Worm (Caenorhabditis elegans) whole organism, young adult: ENCODE data around the gene ttr-49.

Experiments used
- D2030.7 ChIP-seq: fragments of 200-800 bp; sonication (Bioruptor generic); IDR thresholded peaks from 2 replicates; pipeline ENCODE4 v1.3.6; 2022; ENCODE audit warnings: missing genetic modification reagents, missing genetic modification characterization, missing compliant biosample characterization
- F23B12.7 ChIP-seq: sonication (generic microtip); optimal IDR thresholded peaks from 2 replicates; lab custom pipeline; 2017; ENCODE audit warnings: missing genetic modification characterization, mild to moderate bottlenecking, missing compliant biosample characterization, antibody characterized with exemption, moderate library complexity; ENCODE audit not compliant: insufficient read depth
- F52B5.7 ChIP-seq: sonication (generic microtip); optimal IDR thresholded peaks from 2 replicates; lab custom pipeline; 2016; ENCODE audit warnings: mild to moderate bottlenecking, missing genetic modification characterization, missing compliant biosample characterization
- F57C9.4 ChIP-seq: sonication (generic microtip); optimal IDR thresholded peaks from 2 replicates; lab custom pipeline; 2017; ENCODE audit warnings: mild to moderate bottlenecking, missing genetic modification characterization, missing compliant biosample characterization
- T07F8.4 ChIP-seq: sonication (generic microtip); optimal IDR thresholded peaks from 2 replicates; lab custom pipeline; 2016; ENCODE audit warnings: mild to moderate bottlenecking, missing genetic modification characterization, moderate library complexity, missing compliant biosample characterization
- Y79H2A.3 ChIP-seq: fragments of 200-800 bp; sonication (Bioruptor generic); conservative IDR thresholded peaks from 2 replicates; pipeline ENCODE4 v1.3.6; 2022; ENCODE audit warnings: missing genetic modification reagents, missing genetic modification characterization, missing compliant biosample characterization
- akir-1 ChIP-seq: fragments of 200-800 bp; sonication (Bioruptor generic); optimal IDR thresholded peaks from 2 replicates; lab custom pipeline; 2018; ENCODE audit warnings: mild to moderate bottlenecking, missing genetic modification characterization, moderate library complexity, missing compliant biosample characterization
- attf-6 ChIP-seq: fragments of 200-800 bp; sonication (Bioruptor generic); IDR thresholded peaks from 2 replicates; pipeline ENCODE4 v1.3.6; 2022; ENCODE audit warnings: missing genetic modification reagents, missing genetic modification characterization, missing compliant biosample characterization
- ccch-3 ChIP-seq: fragments of 200-800 bp; sonication (Bioruptor generic); optimal IDR thresholded peaks from 2 replicates; lab custom pipeline; 2018; ENCODE audit warnings: mild to moderate bottlenecking, missing genetic modification characterization, missing compliant biosample characterization
- cebp-1 ChIP-seq, 2 experiments: fragments of 200-800 bp in 1 of 2; sonication (Bioruptor generic) in 1 of 2; sonication (generic microtip) in 1 of 2; IDR thresholded peaks in 1 of 2; optimal IDR thresholded peaks in 1 of 2; 2 replicates each; pipeline versions ENCODE4 v1.3.6 to Lab custom; 2017 to 2022; ENCODE audit warnings: missing compliant biosample characterization in 2 of 2, missing genetic modification characterization in 2 of 2, mild to moderate bottlenecking in 1 of 2, missing genetic modification reagents in 1 of 2, moderate library complexity in 1 of 2
- ceh-100 ChIP-seq: fragments of 200-800 bp; sonication (Bioruptor generic); IDR thresholded peaks from 2 replicates; pipeline ENCODE4 v1.3.6; 2022; ENCODE audit warnings: missing genetic modification reagents, missing genetic modification characterization, missing compliant biosample characterization
- ceh-40 ChIP-seq: fragments of 200-800 bp; sonication (Bioruptor generic); IDR thresholded peaks from 2 replicates; pipeline ENCODE4 v1.3.6; 2022; ENCODE audit warnings: missing genetic modification characterization, missing compliant biosample characterization
- chd-7 ChIP-seq: sonication (generic microtip); optimal IDR thresholded peaks from 2 replicates; lab custom pipeline; 2016; ENCODE audit warnings: mild to moderate bottlenecking, missing genetic modification characterization, moderate library complexity, missing compliant biosample characterization
- dox-1 ChIP-seq: fragments of 200-800 bp; sonication (Bioruptor generic); IDR thresholded peaks from 2 replicates; pipeline ENCODE4 v1.3.6; 2022; ENCODE audit warnings: missing genetic modification reagents, missing genetic modification characterization, missing compliant biosample characterization
- dpff-1 ChIP-seq: sonication (generic microtip); optimal IDR thresholded peaks from 2 replicates; lab custom pipeline; 2017; ENCODE audit warnings: mild to moderate bottlenecking, missing genetic modification characterization, missing compliant biosample characterization
- dpl-1 ChIP-seq: fragments of 150-350 bp; optimal IDR thresholded peaks from 2 replicates; lab custom pipeline; 2014; ENCODE audit warnings: missing biosample characterization, missing genetic modification reagents, missing genetic modification characterization
- efl-1 ChIP-seq: fragments of 150-350 bp; optimal IDR thresholded peaks from 2 replicates; lab custom pipeline; 2014; ENCODE audit warnings: missing biosample characterization, missing genetic modification reagents, missing genetic modification characterization
- fkh-3 ChIP-seq: sonication (generic microtip); optimal IDR thresholded peaks from 2 replicates; lab custom pipeline; 2016; ENCODE audit warnings: mild to moderate bottlenecking, missing genetic modification characterization, missing compliant biosample characterization
- gei-17 ChIP-seq: fragments of 200-800 bp; sonication (Bioruptor generic); optimal IDR thresholded peaks from 2 replicates; lab custom pipeline; 2018; ENCODE audit warnings: mild to moderate bottlenecking, missing genetic modification characterization, missing compliant biosample characterization
- lag-1 ChIP-seq: fragments of 200-800 bp; sonication (Bioruptor generic); IDR thresholded peaks from 2 replicates; pipeline ENCODE4 v1.3.6; 2022; ENCODE audit warnings: missing genetic modification reagents, missing genetic modification characterization, missing compliant biosample characterization
- let-526 ChIP-seq: fragments of 200-800 bp; sonication (Bioruptor generic); IDR thresholded peaks from 2 replicates; pipeline ENCODE4 v1.3.6; 2022; ENCODE audit warnings: missing genetic modification reagents, missing genetic modification characterization, missing compliant biosample characterization
- let-607 ChIP-seq, 2 experiments: fragments of 200-800 bp in 1 of 2; sonication (Bioruptor generic) in 1 of 2; sonication (generic microtip) in 1 of 2; optimal IDR thresholded peaks; 2 replicates each; lab custom pipeline; 2016 to 2018; ENCODE audit warnings: mild to moderate bottlenecking in 2 of 2, missing compliant biosample characterization in 2 of 2, missing genetic modification characterization in 2 of 2, moderate library complexity in 2 of 2, missing genotype in 1 of 2
- lsl-1 ChIP-seq: fragments of 200-800 bp; sonication (Bioruptor generic); optimal IDR thresholded peaks from 2 replicates; lab custom pipeline; 2018; ENCODE audit warnings: mild to moderate bottlenecking, missing genetic modification characterization, moderate library complexity, missing compliant biosample characterization
- lsy-27 ChIP-seq: sonication (generic microtip); optimal IDR thresholded peaks from 2 replicates; lab custom pipeline; 2017; ENCODE audit warnings: missing genetic modification characterization, mild to moderate bottlenecking, missing compliant biosample characterization, antibody characterized with exemption, missing genotype, borderline replicate concordance; ENCODE audit not compliant: insufficient read depth
- madf-6 ChIP-seq: fragments of 200-800 bp; sonication (Bioruptor generic); IDR thresholded peaks from 2 replicates; pipeline ENCODE4 v1.3.6; 2022; ENCODE audit warnings: missing genetic modification reagents, missing genetic modification characterization, missing compliant biosample characterization
- madf-8 ChIP-seq: fragments of 200-800 bp; sonication (Bioruptor generic); conservative IDR thresholded peaks from 2 replicates; pipeline ENCODE4 v1.3.6; 2022; ENCODE audit warnings: missing genetic modification reagents, missing genetic modification characterization, missing compliant biosample characterization
- nhr-27 ChIP-seq: fragments of 200-800 bp; sonication (Bioruptor generic); optimal IDR thresholded peaks from 2 replicates; lab custom pipeline; 2018; ENCODE audit warnings: mild to moderate bottlenecking, missing genetic modification characterization, moderate library complexity, missing compliant biosample characterization
- nhr-80 ChIP-seq: sonication (generic microtip); optimal IDR thresholded peaks from 2 replicates; lab custom pipeline; 2016; ENCODE audit warnings: missing genetic modification characterization, missing compliant biosample characterization
- pha-4 ChIP-seq: fragments of 150-350 bp; sonication (generic microtip); optimal IDR thresholded peaks from 2 replicates; lab custom pipeline; 2014; ENCODE audit warnings: missing biosample characterization, missing genetic modification reagents, missing genetic modification characterization
- rcor-1 ChIP-seq: fragments of 200-800 bp; sonication (Bioruptor generic); IDR thresholded peaks from 2 replicates; pipeline ENCODE4 v1.3.6; 2022; ENCODE audit warnings: missing genetic modification reagents, missing genetic modification characterization, missing compliant biosample characterization
- rpc-1 ChIP-seq, 2 experiments: fragments of 150-350 bp in 1 of 2; sonication (generic microtip) in 1 of 2; optimal IDR thresholded peaks; 2 replicates each; lab custom pipeline; 2014 to 2018; ENCODE audit warnings: missing biosample characterization in 1 of 2, missing genetic modification characterization in 1 of 2, missing genetic modification reagents in 1 of 2, missing genotype in 1 of 2
- snpc-1.1 ChIP-seq: sonication (generic microtip); optimal IDR thresholded peaks from 2 replicates; lab custom pipeline; 2017; ENCODE audit warnings: missing genetic modification characterization, mild to moderate bottlenecking, missing compliant biosample characterization, antibody characterized with exemption, moderate library complexity, missing genotype, missing genetic modification reagents; ENCODE audit not compliant: insufficient read depth
- somi-1 ChIP-seq: fragments of 200-800 bp; sonication (Bioruptor generic); optimal IDR thresholded peaks from 2 replicates; lab custom pipeline; 2018; ENCODE audit warnings: mild to moderate bottlenecking, missing genetic modification characterization, missing compliant biosample characterization
- unc-130 ChIP-seq: sonication (generic microtip); optimal IDR thresholded peaks from 2 replicates; lab custom pipeline; 2016; ENCODE audit warnings: missing genetic modification reagents, missing genetic modification characterization, missing compliant biosample characterization
- zim-3 ChIP-seq: sonication (generic microtip); optimal IDR thresholded peaks from 2 replicates; lab custom pipeline; 2017; ENCODE audit warnings: mild to moderate bottlenecking, missing genetic modification characterization, moderate library complexity, missing compliant biosample characterization
- ztf-22 ChIP-seq: fragments of 200-800 bp; sonication (Bioruptor generic); optimal IDR thresholded peaks from 2 replicates; lab custom pipeline; 2018; ENCODE audit warnings: mild to moderate bottlenecking, missing genetic modification characterization, moderate library complexity, missing compliant biosample characterization
- ztf-28 ChIP-seq: fragments of 200-800 bp; sonication (Bioruptor generic); IDR thresholded peaks from 2 replicates; pipeline ENCODE4 v1.3.6; 2022; ENCODE audit warnings: missing genetic modification reagents, missing genetic modification characterization, missing compliant biosample characterization
- ztf-3 ChIP-seq: fragments of 200-800 bp; sonication (Bioruptor generic); optimal IDR thresholded peaks from 2 replicates; lab custom pipeline; 2018; ENCODE audit warnings: mild to moderate bottlenecking, missing genetic modification characterization, missing compliant biosample characterization
- ztf-6 ChIP-seq: fragments of 200-800 bp; sonication (Bioruptor generic); IDR thresholded peaks from 2 replicates; pipeline ENCODE4 v1.3.6; 2022; ENCODE audit warnings: missing genetic modification reagents, missing genetic modification characterization, missing compliant biosample characterization

Gene ttr-49

ce11 chrV:9326903-9327302 is 29.4 kb downstream of the ttr-49 start (continued):
- peak; percentile 4 for TF ChIP-seq dpff-1
- 0 out of 2 replicates have a peak, but pooled peaks have one; percentile 29 for TF ChIP-seq Y79H2A.3 (GFP tag; lab: Robert Waterston, UW)
- TF ChIP-seq ztf-6: no peak

DNA sequence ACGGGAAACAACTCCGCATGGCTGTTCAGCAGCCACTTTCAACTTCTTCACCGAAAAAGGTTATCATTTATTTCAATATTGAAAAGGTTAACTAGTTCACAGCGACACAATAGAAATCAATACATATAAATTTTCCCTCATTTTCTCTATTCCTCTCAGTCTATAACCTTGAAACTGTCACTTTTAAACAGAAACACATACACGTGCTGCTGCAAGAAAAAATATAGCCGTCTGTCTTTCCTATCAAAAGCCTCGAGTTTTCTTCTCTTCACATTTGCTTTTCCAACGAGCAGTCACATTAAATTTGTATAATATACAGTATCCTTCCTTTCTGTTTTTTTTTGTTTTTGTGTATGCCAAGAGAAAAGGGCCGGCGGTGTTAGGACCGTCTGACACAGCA is 32.1 kb downstream of the ttr-49 start:
- TF ChIP-seq nhr-80 (tag; lab: Kevin White, UChicago) (peak; percentile 54), let-526 (GFP tag; lab: Robert Waterston, UW) (no peak)

ce11 chrV:9322886-9323285 is 33.4 kb downstream of the ttr-49 start, which contains the start of gene tag-153:
tag-153 (plus strand) TSS chrV:9323085.
- TF ChIP-seq madf-6 (GFP tag; lab: Robert Waterston, UW) (peak; percentile 62; the same call in 1 of the 2 replicates), dpl-1 (GFP tag; lab: Kevin White, UChicago) (peak; percentile 17), efl-1 (peak; percentile 66), F23B12.7 (no peak)

DNA sequence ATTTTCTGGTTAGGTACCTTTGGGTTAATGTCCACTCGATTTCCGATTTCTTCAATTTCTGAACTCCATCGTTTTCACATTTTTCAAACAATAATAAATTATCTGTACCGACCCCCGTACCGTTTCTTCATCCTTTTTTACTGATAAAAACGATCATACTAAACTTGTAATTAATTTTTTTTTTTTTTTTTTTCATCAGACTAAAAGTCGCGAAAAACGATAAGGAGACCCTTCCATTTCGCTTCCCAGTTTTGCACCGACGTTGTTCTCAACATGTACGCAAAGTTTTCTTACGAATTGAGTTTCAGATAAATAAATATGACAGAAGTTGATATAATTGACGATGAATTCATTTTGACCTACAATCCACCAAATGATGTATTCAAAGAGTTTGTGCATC is 35.1 kb downstream of the ttr-49 start, which contains the start of gene F44A2.7:
Gene F44A2.7 (plus strand): TSS at position 301 of the 400 bp plus-strand sequence.
- TF ChIP-seq lag-1 (GFP tag; lab: Robert Waterston, UW) (no peak), rcor-1 (GFP tag; lab: Robert Waterston, UW) (no peak), ccch-3 (GFP tag; lab: Kevin White, UChicago) (no peak), unc-130 (GFP tag; lab: Kevin White, UChicago) (no peak), nhr-80 (tag; lab: Kevin White, UChicago) (peak; percentile 33)

- peak; percentile 37 for TF ChIP-seq somi-1 (GFP tag; lab: Kevin White, UChicago)
- TF ChIP-seq fkh-3 (tag; lab: Kevin White, UChicago): peak; percentile 85
- TF ChIP-seq unc-130 (GFP tag; lab: Kevin White, UChicago): peak; percentile 44
- TF ChIP-seq pha-4 (tag; lab: Kevin White, UChicago): no peak
- TF ChIP-seq akir-1: no peak
- TF ChIP-seq gei-17 (GFP tag; lab: Kevin White, UChicago): no peak
- no peak for TF ChIP-seq lsl-1 (GFP tag; lab: Kevin White, UChicago)
- TF ChIP-seq ztf-22: no peak
- TF ChIP-seq dox-1 (GFP tag; lab: Robert Waterston, UW): no peak; the same call in 1 of the 2 replicates
- no peak for TF ChIP-seq madf-8
- peak; percentile 56 for TF ChIP-seq ztf-3 (GFP tag; lab: Kevin White, UChicago)
- TF ChIP-seq lag-1 (GFP tag; lab: Robert Waterston, UW): 0 out of 2 replicates have a peak, but pooled peaks have one; percentile 39
- peak; percentile 34 for TF ChIP-seq lsy-27
- peak; percentile 2; the same call in 1 of the 2 replicates for TF ChIP-seq D2030.7
- TF ChIP-seq T07F8.4 (tag; lab: Kevin White, UChicago): peak; percentile 92
- peak; percentile 55 for TF ChIP-seq snpc-1.1 (tag; lab: Kevin White, UChicago)
- no peak for TF ChIP-seq F57C9.4
- peak; percentile 92 for TF ChIP-seq ztf-28 (GFP tag; lab: Robert Waterston, UW)
- no peak for TF ChIP-seq F52B5.7 (tag; lab: Kevin White, UChicago)
- peak; percentile 85 for TF ChIP-seq rpc-1 (optimal IDR thresholded peaks at IDR 0.05; lab: Kevin White, UChicago)
- peak; percentile 94 for TF ChIP-seq rpc-1 (tag; optimal IDR thresholded peaks at IDR 0.05; lab: Kevin White, UChicago)
- TF ChIP-seq ceh-100 (GFP tag; lab: Robert Waterston, UW): peak; percentile 63
- peak; percentile 55; the same call in 1 of the 2 replicates for TF ChIP-seq cebp-1 (GFP tag; IDR thresholded peaks at IDR 0.05; lab: Robert Waterston, UW)
- no peak for TF ChIP-seq cebp-1 (tag; optimal IDR thresholded peaks at IDR 0.05; lab: Kevin White, UChicago)
- TF ChIP-seq let-607 (tag; optimal IDR thresholded peaks at IDR 0.05; lab: Kevin White, UChicago): peak; percentile 6 to 43
- TF ChIP-seq ceh-40: peak; percentile 90
- TF ChIP-seq nhr-27 (tag; lab: Kevin White, UChicago): peak; percentile 68
- TF ChIP-seq zim-3 (tag; lab: Kevin White, UChicago): no peak
- TF ChIP-seq attf-6 (GFP tag; lab: Robert Waterston, UW): peak; percentile 1
- peak; percentile 88 for TF ChIP-seq chd-7
Observed at ce11 chrV:9318046-9318445, 38.3 kb downstream of the ttr-49 start, which contains the start of gene kvs-3. kvs-3 (plus strand) TSS chrV:9318311.
